Fruit fly (Drosophila melanogaster) whole organism, embryonic: ENCODE data around the gene CG12123.

Experiments used
- Bdp1 ChIP-seq: fragments of 200-800 bp; sonication (Bioruptor generic); optimal IDR thresholded peaks from 3 replicates; lab custom pipeline; 2016; ENCODE audit warnings: missing biosample characterization, missing genetic modification characterization
- CG10321 ChIP-seq: fragments of 200-800 bp; sonication (Bioruptor generic); IDR thresholded peaks from 2 replicates; pipeline ENCODE4 v1.3.6; 2022; ENCODE audit warnings: missing biosample characterization, missing genetic modification characterization
- CG11398 ChIP-seq: fragments of 200-800 bp; sonication (Bioruptor generic); optimal IDR thresholded peaks from 2 replicates; lab custom pipeline; 2016; ENCODE audit warnings: missing biosample characterization, missing genetic modification characterization
- CG11695 ChIP-seq: fragments of 200-800 bp; sonication (Bioruptor generic); IDR thresholded peaks from 3 replicates; pipeline ENCODE4 v1.3.6; 2022; ENCODE audit warnings: missing biosample characterization, missing genetic modification characterization
- CG12155 ChIP-seq: fragments of 200-800 bp; sonication (Bioruptor generic); optimal IDR thresholded peaks from 3 replicates; lab custom pipeline; 2016; ENCODE audit warnings: missing biosample characterization, missing genetic modification characterization
- CG16813 ChIP-seq: fragments of 200-800 bp; sonication (Bioruptor generic); IDR thresholded peaks from 3 replicates; pipeline ENCODE4 v1.3.6; 2022; ENCODE audit warnings: missing biosample characterization, missing genetic modification characterization; ENCODE audit not compliant: partially characterized antibody
- CG17385 ChIP-seq: fragments of 200-800 bp; sonication (Bioruptor generic); optimal IDR thresholded peaks from 3 replicates; lab custom pipeline; 2018; ENCODE audit warnings: missing biosample characterization, mild to moderate bottlenecking, missing genetic modification characterization
- CG1792 ChIP-seq: fragments of 200-800 bp; sonication (Bioruptor generic); optimal IDR thresholded peaks from 2 replicates; lab custom pipeline; 2016; ENCODE audit warnings: missing biosample characterization, missing genetic modification characterization
- CG18011 ChIP-seq: fragments of 200-800 bp; sonication (Bioruptor generic); optimal IDR thresholded peaks from 2 replicates; lab custom pipeline; 2017; ENCODE audit warnings: missing biosample characterization, missing genetic modification characterization, mild to moderate bottlenecking, moderate library complexity, missing genotype
- CG18262 ChIP-seq: fragments of 200-800 bp; optimal IDR thresholded peaks from 3 replicates; lab custom pipeline; 2019; ENCODE audit warnings: missing biosample characterization, mild to moderate bottlenecking, missing genetic modification characterization, moderate library complexity
- CG3281 ChIP-seq: fragments of 200-800 bp; sonication (Bioruptor generic); optimal IDR thresholded peaks from 3 replicates; lab custom pipeline; 2017; ENCODE audit warnings: missing biosample characterization, mild to moderate bottlenecking, missing genetic modification characterization
- CG4328 ChIP-seq: fragments of 200-800 bp; sonication (Bioruptor generic); optimal IDR thresholded peaks from 3 replicates; lab custom pipeline; 2017; ENCODE audit warnings: missing biosample characterization, missing genetic modification reagents, missing genetic modification characterization
- CG5245 ChIP-seq: fragments of 200-800 bp; sonication (Bioruptor generic); optimal IDR thresholded peaks from 3 replicates; lab custom pipeline; 2016; ENCODE audit warnings: missing biosample characterization, missing genetic modification characterization
- CG7928 ChIP-seq: fragments of 200-800 bp; sonication (Bioruptor generic); optimal IDR thresholded peaks from 2 replicates; lab custom pipeline; 2017; ENCODE audit warnings: missing biosample characterization, mild to moderate bottlenecking, missing genetic modification characterization
- CG8478 ChIP-seq: fragments of >200 bp; optimal IDR thresholded peaks from 2 replicates; lab custom pipeline; 2018
- CG9437 ChIP-seq: fragments of 200-800 bp; sonication (Bioruptor generic); optimal IDR thresholded peaks from 2 replicates; lab custom pipeline; 2018; ENCODE audit warnings: missing biosample characterization, mild to moderate bottlenecking, missing genetic modification characterization
- Camta ChIP-seq: fragments of 200-800 bp; sonication (Bioruptor generic); optimal IDR thresholded peaks from 2 replicates; lab custom pipeline; 2016; ENCODE audit warnings: missing biosample characterization, missing genetic modification characterization
- CrebB ChIP-seq: fragments of 200-800 bp; sonication (Bioruptor generic); optimal IDR thresholded peaks from 3 replicates; lab custom pipeline; 2018; ENCODE audit warnings: missing biosample characterization, mild to moderate bottlenecking, missing genetic modification characterization
- D ChIP-seq, 2 experiments: fragments of 200-800 bp in 1 of 2; fragments of >200 bp in 1 of 2; sonication (Bioruptor generic) in 1 of 2; optimal IDR thresholded peaks; 2 replicates in 1 of 2; 3 replicates in 1 of 2; lab custom pipeline; 2017; ENCODE audit warnings: mild to moderate bottlenecking in 1 of 2, missing biosample characterization in 1 of 2, missing genetic modification characterization in 1 of 2, missing genetic modification reagents in 1 of 2
- E2f1 ChIP-seq: fragments of 200-800 bp; sonication (Bioruptor generic); IDR thresholded peaks from 2 replicates; pipeline ENCODE4 v1.3.6; 2022; ENCODE audit warnings: missing biosample characterization, missing genetic modification characterization
- H2.0 ChIP-seq: fragments of 200-800 bp; sonication (Bioruptor generic); IDR thresholded peaks from 2 replicates; pipeline ENCODE4 v1.3.6; 2022; ENCODE audit warnings: missing biosample characterization, missing genetic modification characterization
- HLH3B ChIP-seq: fragments of 200-800 bp; sonication (Bioruptor generic); IDR thresholded peaks from 2 replicates; pipeline ENCODE4 v1.3.6; 2022; ENCODE audit warnings: missing biosample characterization, missing genetic modification characterization
- HLH4C ChIP-seq: fragments of 200-800 bp; sonication (Bioruptor generic); IDR thresholded peaks from 3 replicates; pipeline ENCODE4 v1.3.6; 2022; ENCODE audit warnings: missing biosample characterization, missing genetic modification characterization; ENCODE audit not compliant: partially characterized antibody
- Hr3 ChIP-seq: fragments of 200-800 bp; sonication (Bioruptor generic); optimal IDR thresholded peaks from 3 replicates; lab custom pipeline; 2016; ENCODE audit warnings: missing biosample characterization, missing genetic modification characterization
- Lim3 ChIP-seq: fragments of 200-800 bp; sonication (Bioruptor generic); IDR thresholded peaks from 2 replicates; pipeline ENCODE4 v1.3.6; 2022; ENCODE audit warnings: missing biosample characterization, missing genetic modification characterization
- NC2β ChIP-seq: fragments of 200-800 bp; sonication (Bioruptor generic); optimal IDR thresholded peaks from 2 replicates; lab custom pipeline; 2016; ENCODE audit warnings: missing biosample characterization, missing genetic modification characterization
- NFAT ChIP-seq: fragments of 200-800 bp; sonication (Bioruptor generic); IDR thresholded peaks from 2 replicates; pipeline ENCODE4 v1.3.6; 2022; ENCODE audit warnings: missing biosample characterization, missing genetic modification characterization
- Nf-YB ChIP-seq: fragments of 200-800 bp; sonication (Bioruptor generic); optimal IDR thresholded peaks from 3 replicates; lab custom pipeline; 2019; ENCODE audit warnings: missing biosample characterization, mild to moderate bottlenecking, missing genetic modification characterization, moderate library complexity
- NfI ChIP-seq: fragments of 200-800 bp; sonication (Bioruptor generic); optimal IDR thresholded peaks from 3 replicates; lab custom pipeline; 2018; ENCODE audit warnings: missing biosample characterization, mild to moderate bottlenecking, missing genetic modification characterization, moderate library complexity
- Spps ChIP-seq: fragments of 200-800 bp; sonication (Bioruptor generic); optimal IDR thresholded peaks from 2 replicates; lab custom pipeline; 2018; ENCODE audit warnings: missing biosample characterization, mild to moderate bottlenecking, missing genetic modification characterization
- Sry-δ ChIP-seq: fragments of 200-800 bp; sonication (Bioruptor generic); optimal IDR thresholded peaks from 2 replicates; lab custom pipeline; 2016; ENCODE audit warnings: missing biosample characterization, missing genetic modification characterization
- Tbp ChIP-seq: fragments of >200 bp; optimal IDR thresholded peaks from 2 replicates; lab custom pipeline; 2018; ENCODE audit warnings: missing biosample characterization, missing genetic modification characterization
- aop ChIP-seq: fragments of 200-800 bp; sonication (Bioruptor generic); IDR thresholded peaks from 2 replicates; pipeline ENCODE4 v1.3.6; 2022; ENCODE audit warnings: missing biosample characterization, missing genetic modification characterization
- bbx ChIP-seq: fragments of 200-800 bp; sonication (Bioruptor generic); IDR thresholded peaks from 2 replicates; pipeline ENCODE4 v1.3.6; 2022; ENCODE audit warnings: missing biosample characterization, missing genetic modification characterization; ENCODE audit not compliant: partially characterized antibody
- bcd ChIP-seq: fragments of 200-800 bp; sonication (Bioruptor generic); optimal IDR thresholded peaks from 2 replicates; lab custom pipeline; 2017; ENCODE audit warnings: missing biosample characterization, mild to moderate bottlenecking, missing genetic modification characterization
- cas ChIP-seq: fragments of 200-800 bp; sonication (Bioruptor generic); IDR thresholded peaks from 2 replicates; pipeline ENCODE4 v1.3.6; 2022; ENCODE audit warnings: missing biosample characterization, missing genetic modification characterization
- dati ChIP-seq: fragments of 200-800 bp; sonication (Bioruptor generic); IDR thresholded peaks from 2 replicates; pipeline ENCODE4 v1.3.6; 2022; ENCODE audit warnings: missing biosample characterization, missing genetic modification characterization
- dmrt99B ChIP-seq: fragments of 200-800 bp; sonication (Bioruptor generic); optimal IDR thresholded peaks from 2 replicates; lab custom pipeline; 2018; ENCODE audit warnings: missing biosample characterization, mild to moderate bottlenecking, missing genetic modification characterization, moderate library complexity
- esg ChIP-seq: fragments of 200-800 bp; sonication (Bioruptor generic); conservative IDR thresholded peaks from 2 replicates; pipeline ENCODE4 v1.3.6; 2022; ENCODE audit warnings: missing biosample characterization, missing genetic modification characterization
- fd102C ChIP-seq: fragments of 200-800 bp; sonication (Bioruptor generic); optimal IDR thresholded peaks from 2 replicates; lab custom pipeline; 2018; ENCODE audit warnings: missing biosample characterization, mild to moderate bottlenecking, missing genetic modification characterization, moderate library complexity
- gcm2 ChIP-seq: fragments of 200-800 bp; sonication (Bioruptor generic); optimal IDR thresholded peaks from 2 replicates; lab custom pipeline; 2016; ENCODE audit warnings: missing biosample characterization, missing genetic modification characterization
- her ChIP-seq: fragments of 200-800 bp; sonication (Bioruptor generic); optimal IDR thresholded peaks from 2 replicates; lab custom pipeline; 2016; ENCODE audit warnings: missing biosample characterization, missing genetic modification characterization
- jigr1 ChIP-seq: fragments of 200-800 bp; sonication (Bioruptor generic); IDR thresholded peaks from 3 replicates; pipeline ENCODE4 v1.3.6; 2022; ENCODE audit warnings: missing biosample characterization, missing genetic modification characterization
- maf-S ChIP-seq: fragments of 200-800 bp; sonication (Bioruptor generic); optimal IDR thresholded peaks from 2 replicates; lab custom pipeline; 2016; ENCODE audit warnings: missing biosample characterization, missing genetic modification characterization
- nmo ChIP-seq: fragments of 200-800 bp; sonication (Bioruptor generic); optimal IDR thresholded peaks from 2 replicates; lab custom pipeline; 2018; ENCODE audit warnings: missing biosample characterization, mild to moderate bottlenecking, missing genetic modification characterization, moderate library complexity
- onecut ChIP-seq: fragments of 200-800 bp; sonication (Bioruptor generic); IDR thresholded peaks from 2 replicates; pipeline ENCODE4 v1.3.6; 2022; ENCODE audit warnings: missing biosample characterization, missing genetic modification characterization
- pb ChIP-seq: fragments of 200-800 bp; sonication (Bioruptor generic); optimal IDR thresholded peaks from 3 replicates; lab custom pipeline; 2016; ENCODE audit warnings: missing biosample characterization, missing genetic modification characterization
- ro ChIP-seq: fragments of 200-800 bp; sonication (Bioruptor generic); IDR thresholded peaks from 2 replicates; pipeline ENCODE4 v1.3.6; 2022; ENCODE audit warnings: missing biosample characterization, missing genetic modification characterization
- run ChIP-seq: fragments of 200-800 bp; sonication (Bioruptor generic); optimal IDR thresholded peaks from 3 replicates; lab custom pipeline; 2018; ENCODE audit warnings: missing biosample characterization, mild to moderate bottlenecking, missing genetic modification characterization
- shn ChIP-seq: fragments of 200-800 bp; sonication (Bioruptor generic); optimal IDR thresholded peaks from 3 replicates; lab custom pipeline; 2016; ENCODE audit warnings: missing biosample characterization, missing genetic modification characterization
- vvl ChIP-seq: fragments of 200-800 bp; sonication (Bioruptor generic); IDR thresholded peaks from 2 replicates; pipeline ENCODE4 v1.3.6; 2022; ENCODE audit warnings: missing biosample characterization, missing genetic modification characterization
- zfh2 ChIP-seq: fragments of 200-800 bp; sonication (Bioruptor generic); optimal IDR thresholded peaks from 2 replicates; lab custom pipeline; 2016; ENCODE audit warnings: missing biosample characterization, missing genetic modification characterization

The CG12123 gene

dm6 chrX:8436656-8437284, 5.4 kb downstream of the CG12123 start, which contains the start of gene CG1440 (continued):
- TF ChIP-seq aop = no peak
- no peak for TF ChIP-seq ro (GFP tag; lab: Robert Waterston, UW)
- no peak for TF ChIP-seq NFAT (GFP tag; lab: Robert Waterston, UW)
- no peak for TF ChIP-seq Camta (GFP tag; lab: Kevin White, UChicago)
- no peak for TF ChIP-seq CG16813 (GFP tag; lab: Robert Waterston, UW)
- no peak for TF ChIP-seq dmrt99B (tag; lab: Kevin White, UChicago)
- no peak for TF ChIP-seq Nf-YB (GFP tag; lab: Kevin White, UChicago)
- TF ChIP-seq CG12155 (GFP tag; lab: Kevin White, UChicago) = no peak
- no peak for TF ChIP-seq CG4328 (GFP tag; lab: Kevin White, UChicago)
- no peak for TF ChIP-seq NC2β (GFP tag; lab: Kevin White, UChicago)
- no peak for TF ChIP-seq Spps
- peak; percentile 30 for TF ChIP-seq Sry-δ (GFP tag; lab: Kevin White, UChicago)
- TF ChIP-seq Tbp (GFP tag; lab: Kevin White, UChicago) = no peak
- TF ChIP-seq esg = no peak
- no peak for TF ChIP-seq shn (GFP tag; lab: Kevin White, UChicago)
- TF ChIP-seq cas = no peak
- TF ChIP-seq CG5245 (GFP tag; lab: Kevin White, UChicago) = no peak
- TF ChIP-seq CG3281 (GFP tag; lab: Kevin White, UChicago) = no peak
- TF ChIP-seq nmo (GFP tag; lab: Kevin White, UChicago) = peak; percentile 43
- no peak for TF ChIP-seq HLH3B
- TF ChIP-seq CrebB (tag; lab: Kevin White, UChicago) = no peak
- TF ChIP-seq Lim3 = no peak
- TF ChIP-seq NfI (GFP tag; lab: Kevin White, UChicago) = no peak
- no peak for TF ChIP-seq HLH4C
- TF ChIP-seq onecut (GFP tag; lab: Robert Waterston, UW) = no peak; the same call in 1 of the 2 replicates
- peak; percentile 25 for TF ChIP-seq Hr3 (GFP tag; lab: Kevin White, UChicago)
- no peak for TF ChIP-seq vvl (GFP tag; lab: Robert Waterston, UW)
- no peak for TF ChIP-seq CG11398 (GFP tag; lab: Kevin White, UChicago)
- TF ChIP-seq CG18262 (tag; lab: Kevin White, UChicago) = peak; percentile 5
- no peak for TF ChIP-seq bbx (GFP tag; lab: Robert Waterston, UW)
- TF ChIP-seq CG11695 (GFP tag; lab: Robert Waterston, UW) = no peak
- TF ChIP-seq CG1792 (GFP tag; lab: Kevin White, UChicago) = no peak
- no peak for TF ChIP-seq jigr1
- TF ChIP-seq H2.0 = no peak
- TF ChIP-seq Bdp1 = no peak
- peak; percentile 29 for TF ChIP-seq CG7928 (GFP tag; lab: Kevin White, UChicago)
- TF ChIP-seq CG8478 (lab: Kevin White, UChicago) = no peak
- no peak for TF ChIP-seq D (optimal IDR thresholded peaks at IDR 0.05; lab: Kevin White, UChicago)
- TF ChIP-seq D (GFP tag; optimal IDR thresholded peaks at IDR 0.05; lab: Kevin White, UChicago) = no peak
- no peak for TF ChIP-seq CG9437 (GFP tag; lab: Kevin White, UChicago)
- no peak for TF ChIP-seq bcd (GFP tag; lab: Kevin White, UChicago)
- TF ChIP-seq zfh2 (GFP tag; lab: Kevin White, UChicago) = no peak
- TF ChIP-seq dati = no peak
- no peak for TF ChIP-seq CG17385 (GFP tag; lab: Kevin White, UChicago)
- no peak for TF ChIP-seq CG10321
- TF ChIP-seq gcm2 = no peak
- TF ChIP-seq her (GFP tag; lab: Kevin White, UChicago) = no peak
- TF ChIP-seq maf-S (GFP tag; lab: Kevin White, UChicago) = no peak
- TF ChIP-seq E2f1 (GFP tag; lab: Robert Waterston, UW) = no peak
- TF ChIP-seq CG18011 = no peak
- no peak for TF ChIP-seq fd102C (GFP tag; lab: Kevin White, UChicago)
- TF ChIP-seq run (tag; lab: Kevin White, UChicago) = no peak
- TF ChIP-seq pb (GFP tag; lab: Kevin White, UChicago) = no peak
